Worm (Caenorhabditis elegans): ENCODE measurements around the gene F13E9.9.
A peak's percentile ranks its signal among the peaks of the same experiment; 100 is the strongest.

Gene F13E9.9

DNA sequence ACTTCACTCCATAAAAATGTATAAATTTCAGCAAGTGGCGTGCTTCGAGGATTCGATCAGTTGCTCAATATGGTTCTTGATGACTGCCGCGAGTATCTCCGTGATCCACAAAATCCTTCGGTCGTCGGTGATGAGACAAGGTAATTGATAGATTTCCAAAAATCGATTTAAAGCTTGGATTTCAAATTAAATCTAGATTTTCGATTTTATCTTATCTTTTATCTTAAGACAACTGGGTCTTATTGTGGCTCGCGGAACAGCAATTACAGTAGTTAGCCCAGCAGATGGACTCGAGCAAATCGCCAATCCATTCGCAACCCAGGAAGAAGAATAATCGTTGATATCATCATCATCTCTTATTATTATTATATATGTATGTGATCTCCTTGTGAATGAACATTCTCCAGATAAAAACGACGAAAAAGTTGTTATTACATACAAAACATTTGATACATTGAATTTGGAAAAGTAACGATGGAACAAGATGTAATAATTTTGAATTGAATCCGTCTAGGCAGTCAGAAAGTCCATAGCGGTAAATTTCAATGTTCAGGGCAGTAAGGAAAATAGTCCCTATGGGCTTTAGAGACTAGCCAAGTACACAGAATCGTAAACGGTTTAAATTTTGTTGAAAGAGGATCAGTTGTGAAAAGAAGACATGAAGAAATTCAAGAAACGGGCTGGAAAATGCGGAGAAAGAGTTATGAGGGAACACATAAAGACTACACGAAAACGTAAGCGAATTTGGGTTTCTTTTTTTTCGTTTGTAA, 35.0 kb upstream of the F13E9.9 start (continued):
- TF ChIP-seq cebp-1 (GFP tag; IDR thresholded peaks at IDR 0.05) (0 out of 2 replicates have a peak, but pooled peaks have one; percentile 7), cebp-1 (tag; optimal IDR thresholded peaks at IDR 0.05) (peak; percentile 82), ztf-26 (tag; optimal IDR thresholded peaks at IDR 0.05) (no peak), B0336.3 (GFP tag; IDR thresholded peaks at IDR 0.05) (peak; percentile 84), hsf-1 (GFP tag; IDR thresholded peaks at IDR 0.05) (no peak), unc-62 (GFP tag; optimal IDR thresholded peaks at IDR 0.05) (no peak), efl-1 (GFP tag; optimal IDR thresholded peaks at IDR 0.05) (no peak), ekl-4 (GFP tag; IDR thresholded peaks at IDR 0.05) (peak; percentile 46; the same call in 1 of the 2 replicates), zim-3 (tag; optimal IDR thresholded peaks at IDR 0.05) (peak; percentile 81), repo-1 (tag; optimal IDR thresholded peaks at IDR 0.05) (peak; percentile 94), F57C9.4 (tag; optimal IDR thresholded peaks at IDR 0.05) (peak; percentile 5), F49E8.2 (tag; optimal IDR thresholded peaks at IDR 0.05; ENCODE audit: insufficient read depth) (no peak), ceh-79 (tag; optimal IDR thresholded peaks at IDR 0.05) (peak; percentile 71), athp-1 (tag; optimal IDR thresholded peaks at IDR 0.05) (peak; percentile 90), F57A8.1 (GFP tag; optimal IDR thresholded peaks at IDR 0.05) (no peak), egrh-3 (GFP tag; IDR thresholded peaks at IDR 0.05) (no peak), die-1 (tag; optimal IDR thresholded peaks at IDR 0.05) (peak; percentile 42), somi-1 (GFP tag; optimal IDR thresholded peaks at IDR 0.05) (no peak), dpl-1 (GFP tag; optimal IDR thresholded peaks at IDR 0.05) (no peak), egl-18 (GFP tag; IDR thresholded peaks at IDR 0.05) (no peak), T26A5.8 (tag; optimal IDR thresholded peaks at IDR 0.05) (no peak), snpc-4 (GFP tag; optimal IDR thresholded peaks at IDR 0.05) (no peak), snpc-4 (tag; optimal IDR thresholded peaks at IDR 0.05) (peak in 2 of 4 experiments; percentile 10 to 11), hlh-26 (GFP tag; conservative IDR thresholded peaks at IDR 0.05) (no peak), attf-3 (GFP tag; conservative IDR thresholded peaks at IDR 0.05) (no peak), ceh-40 (GFP tag; IDR thresholded peaks at IDR 0.05) (no peak), F37B4.10 (GFP tag; IDR thresholded peaks at IDR 0.05) (no peak), nfya-2 (GFP tag; IDR thresholded peaks at IDR 0.05) (no peak), mxl-1 (tag; optimal IDR thresholded peaks at IDR 0.05) (no peak), madf-10 (tag; optimal IDR thresholded peaks at IDR 0.05) (peak; percentile 6), dpff-1 (tag; optimal IDR thresholded peaks at IDR 0.05) (peak; percentile 69), hmg-1.2 (GFP tag; IDR thresholded peaks at IDR 0.05) (peak; percentile 22; the same call in 1 of the 2 replicates), C06A6.2 (GFP tag; conservative IDR thresholded peaks at IDR 0.05) (0 out of 2 replicates have a peak, but pooled peaks have one; percentile 40), lsy-27 (tag; optimal IDR thresholded peaks at IDR 0.05; ENCODE audit: borderline replicate concordance, insufficient read depth) (no peak), F33H1.4 (GFP tag; IDR thresholded peaks at IDR 0.05) (no peak), Y53F4B.3 (GFP tag; IDR thresholded peaks at IDR 0.05) (no peak), him-1 (tag; optimal IDR thresholded peaks at IDR 0.05) (no peak), rcor-1 (GFP tag; IDR thresholded peaks at IDR 0.05) (0 out of 2 replicates have a peak, but pooled peaks have one; percentile 25), attf-6 (GFP tag; IDR thresholded peaks at IDR 0.05) (no peak), ama-1 (optimal IDR thresholded peaks at IDR 0.05) (peak; percentile 59), ama-1 (GFP tag; optimal IDR thresholded peaks at IDR 0.05) (peak; percentile 18 to 75), chd-7 (tag; optimal IDR thresholded peaks at IDR 0.05) (peak; percentile 83)
